Worm (Caenorhabditis elegans) whole organism, L4 larva: ENCODE data around the gene str-124.

Experiments used
- D1046.2 ChIP-seq: fragments of 200-800 bp; sonication (Bioruptor generic); IDR thresholded peaks from 2 replicates; pipeline ENCODE4 v1.3.6; 2022; ENCODE audit warnings: missing genetic modification characterization, missing compliant biosample characterization
- F26F4.8 ChIP-seq: fragments of 200-800 bp; sonication (Bioruptor generic); conservative IDR thresholded peaks from 2 replicates; pipeline ENCODE4 v1.3.6; 2022; ENCODE audit warnings: missing genetic modification characterization, missing compliant biosample characterization
- R02D3.7 ChIP-seq: fragments of 150-350 bp; sonication (generic microtip); optimal IDR thresholded peaks from 3 replicates; lab custom pipeline; 2014; ENCODE audit warnings: missing biosample characterization, missing genetic modification characterization
- T26A8.4 ChIP-seq: fragments of 200-800 bp; sonication (Bioruptor generic); IDR thresholded peaks from 2 replicates; pipeline ENCODE4 v1.3.6; 2022; ENCODE audit warnings: missing genetic modification characterization, missing compliant biosample characterization
- Y105C5A.15 ChIP-seq: fragments of 200-800 bp; sonication (Bioruptor generic); IDR thresholded peaks from 2 replicates; pipeline ENCODE4 v1.3.6; 2022; ENCODE audit warnings: missing genetic modification characterization, missing compliant biosample characterization
- Y48G9A.11 ChIP-seq: fragments of 200-800 bp; sonication (Bioruptor generic); IDR thresholded peaks from 2 replicates; pipeline ENCODE4 v1.3.6; 2022; ENCODE audit warnings: missing genetic modification reagents, missing genetic modification characterization, missing compliant biosample characterization
- Y5F2A.4 ChIP-seq: fragments of 200-800 bp; sonication (Bioruptor generic); optimal IDR thresholded peaks from 2 replicates; lab custom pipeline; 2018; ENCODE audit warnings: mild to moderate bottlenecking, missing genetic modification characterization, missing compliant biosample characterization
- ZK337.2 ChIP-seq: fragments of 200-800 bp; sonication (Bioruptor generic); IDR thresholded peaks from 2 replicates; pipeline ENCODE4 v1.3.6; 2022; ENCODE audit warnings: missing genetic modification reagents, missing genetic modification characterization, missing compliant biosample characterization
- ZK546.5 ChIP-seq, 2 experiments: sonication (generic microtip); optimal IDR thresholded peaks; 2 replicates each; lab custom pipeline; 2017; ENCODE audit warnings: missing biosample characterization in 2 of 2, missing genetic modification characterization in 2 of 2
- aha-1 ChIP-seq: fragments of 150-350 bp; peaks from one replicate; lab custom pipeline; 2014; ENCODE audit warnings: missing biosample characterization, missing genetic modification characterization
- aly-2 ChIP-seq: sonication (generic microtip); optimal IDR thresholded peaks from 2 replicates; lab custom pipeline; 2018; ENCODE audit warnings: missing biosample characterization, missing genetic modification characterization
- ama-1 ChIP-seq: fragments of 150-350 bp; optimal IDR thresholded peaks from 2 replicates; lab custom pipeline; 2014; ENCODE audit warnings: inconsistent platforms, mixed read lengths
- arid-1 ChIP-seq: fragments of 200-800 bp; sonication (Bioruptor generic); conservative IDR thresholded peaks from 2 replicates; pipeline ENCODE4 v1.3.6; 2022; ENCODE audit warnings: missing genetic modification reagents, missing genetic modification characterization, missing compliant biosample characterization
- ceh-44 ChIP-seq: fragments of 200-800 bp; sonication (Bioruptor generic); IDR thresholded peaks from 2 replicates; pipeline ENCODE4 v1.3.6; 2022; ENCODE audit warnings: missing genetic modification reagents, missing genetic modification characterization, missing compliant biosample characterization
- ceh-82 ChIP-seq: sonication (generic microtip); optimal IDR thresholded peaks from 2 replicates; lab custom pipeline; 2017; ENCODE audit warnings: missing biosample characterization, missing genetic modification characterization
- daf-12 ChIP-seq: fragments of 150-350 bp; optimal IDR thresholded peaks from 2 replicates; lab custom pipeline; 2014; ENCODE audit warnings: missing biosample characterization, missing genetic modification reagents, missing genetic modification characterization
- dmd-6 ChIP-seq: fragments of 200-800 bp; sonication (Bioruptor generic); IDR thresholded peaks from 2 replicates; pipeline ENCODE4 v1.3.6; 2022; ENCODE audit warnings: missing genetic modification reagents, missing genetic modification characterization, missing compliant biosample characterization
- dpl-1 ChIP-seq: fragments of 150-350 bp; optimal IDR thresholded peaks from 2 replicates; lab custom pipeline; 2014; ENCODE audit warnings: missing biosample characterization, missing genetic modification reagents, missing genetic modification characterization
- fkh-10 ChIP-seq: fragments of 150-350 bp; optimal IDR thresholded peaks from 2 replicates; lab custom pipeline; 2014; ENCODE audit warnings: missing biosample characterization, missing genetic modification reagents, missing genetic modification characterization
- fos-1 ChIP-seq: fragments of 150-350 bp; optimal IDR thresholded peaks from 2 replicates; lab custom pipeline; 2014; ENCODE audit warnings: missing biosample characterization, missing genetic modification characterization
- gei-8 ChIP-seq: fragments of 200-800 bp; sonication (Bioruptor generic); optimal IDR thresholded peaks from 2 replicates; lab custom pipeline; 2018; ENCODE audit warnings: mild to moderate bottlenecking, missing genetic modification characterization, missing compliant biosample characterization
- hif-1 ChIP-seq, 2 experiments: sonication (generic microtip); optimal IDR thresholded peaks; 2 replicates each; lab custom pipeline; 2016 to 2017; ENCODE audit warnings: missing compliant biosample characterization in 2 of 2, missing genetic modification characterization in 2 of 2, missing genetic modification reagents in 2 of 2, missing genotype in 2 of 2, mild to moderate bottlenecking in 1 of 2
- hlh-11 ChIP-seq: fragments of 200-800 bp; sonication (Bioruptor generic); optimal IDR thresholded peaks from 2 replicates; lab custom pipeline; 2018; ENCODE audit warnings: mild to moderate bottlenecking, missing genetic modification characterization, missing compliant biosample characterization
- hmg-1.1 ChIP-seq: fragments of 200-800 bp; sonication (Bioruptor generic); IDR thresholded peaks from 2 replicates; pipeline ENCODE4 v1.3.6; 2022; ENCODE audit warnings: missing genetic modification reagents, missing genetic modification characterization, missing compliant biosample characterization
- lim-7 ChIP-seq: fragments of 200-800 bp; sonication (Bioruptor generic); IDR thresholded peaks from 2 replicates; pipeline ENCODE4 v1.3.6; 2022; ENCODE audit warnings: missing genetic modification characterization, missing compliant biosample characterization
- lin-29 ChIP-seq: fragments of 200-800 bp; sonication (Bioruptor generic); IDR thresholded peaks from 2 replicates; pipeline ENCODE4 v1.3.6; 2022; ENCODE audit warnings: missing genetic modification reagents, missing genetic modification characterization, missing compliant biosample characterization
- lin-39 ChIP-seq: fragments of 150-350 bp; optimal IDR thresholded peaks from 2 replicates; lab custom pipeline; 2014; ENCODE audit warnings: missing biosample characterization, missing genetic modification reagents, missing genetic modification characterization
- lsy-2 ChIP-seq, 2 experiments: fragments of 150-350 bp in 1 of 2; sonication (generic microtip) in 1 of 2; optimal IDR thresholded peaks; 2 replicates each; lab custom pipeline; 2014 to 2017; ENCODE audit warnings: missing biosample characterization in 2 of 2, missing genetic modification characterization in 2 of 2
- madf-5 ChIP-seq, 2 experiments: fragments of 200-800 bp; sonication (Bioruptor generic); IDR thresholded peaks; 2 replicates each; pipeline ENCODE4 v1.3.6; 2022; ENCODE audit warnings: missing compliant biosample characterization in 2 of 2, missing genetic modification characterization in 2 of 2
- mep-1 ChIP-seq: fragments of 150-350 bp; sonication (generic microtip); optimal IDR thresholded peaks from 3 replicates; lab custom pipeline; 2014; ENCODE audit warnings: missing biosample characterization, missing genetic modification characterization
- mxl-3 ChIP-seq: fragments of 200-800 bp; sonication (Bioruptor generic); optimal IDR thresholded peaks from 2 replicates; lab custom pipeline; 2018; ENCODE audit warnings: mild to moderate bottlenecking, missing genetic modification characterization, missing compliant biosample characterization
- nhr-237 ChIP-seq: sonication (generic microtip); optimal IDR thresholded peaks from 2 replicates; lab custom pipeline; 2017; ENCODE audit warnings: missing biosample characterization, missing genetic modification characterization
- nhr-28 ChIP-seq: fragments of 150-350 bp; optimal IDR thresholded peaks from 2 replicates; lab custom pipeline; 2014; ENCODE audit warnings: missing biosample characterization, missing genetic modification characterization
- nhr-41 ChIP-seq: fragments of 200-800 bp; sonication (Bioruptor generic); IDR thresholded peaks from 2 replicates; pipeline ENCODE4 v1.3.6; 2022; ENCODE audit warnings: missing genetic modification reagents, missing genetic modification characterization, missing compliant biosample characterization
- nhr-76 ChIP-seq: fragments of 150-350 bp; optimal IDR thresholded peaks from 2 replicates; lab custom pipeline; 2014; ENCODE audit warnings: missing biosample characterization, missing genetic modification characterization
- nhr-77 ChIP-seq: fragments of 150-350 bp; optimal IDR thresholded peaks from 2 replicates; lab custom pipeline; 2014; ENCODE audit warnings: missing biosample characterization, missing genetic modification characterization
- pha-4 ChIP-seq, 2 experiments: fragments of 150-350 bp in 1 of 2; fragments of 200-800 bp in 1 of 2; sonication (Bioruptor generic) in 1 of 2; IDR thresholded peaks in 1 of 2; optimal IDR thresholded peaks in 1 of 2; 2 replicates each; pipeline versions ENCODE4 v1.3.6 to Lab custom; 2014 to 2022; ENCODE audit warnings: missing genetic modification characterization in 2 of 2, missing genetic modification reagents in 2 of 2, missing biosample characterization in 1 of 2, missing compliant biosample characterization in 1 of 2
- pqm-1 ChIP-seq: sonication (generic microtip); optimal IDR thresholded peaks from 2 replicates; lab custom pipeline; 2017; ENCODE audit warnings: missing biosample characterization, missing genetic modification characterization
- rbr-2 ChIP-seq: sonication (generic microtip); optimal IDR thresholded peaks from 2 replicates; lab custom pipeline; 2016; ENCODE audit warnings: missing genotype, missing genetic modification characterization, missing compliant biosample characterization
- saeg-2 ChIP-seq: fragments of 200-800 bp; sonication (Bioruptor generic); IDR thresholded peaks from 2 replicates; pipeline ENCODE4 v1.3.6; 2022; ENCODE audit warnings: missing genetic modification reagents, missing genetic modification characterization, missing compliant biosample characterization
- sdz-12 ChIP-seq: fragments of 200-800 bp; sonication (Bioruptor generic); optimal IDR thresholded peaks from 2 replicates; lab custom pipeline; 2018; ENCODE audit warnings: mild to moderate bottlenecking, missing genetic modification characterization, missing compliant biosample characterization
- skn-1 ChIP-seq: fragments of 150-350 bp; optimal IDR thresholded peaks from 2 replicates; lab custom pipeline; 2014; ENCODE audit warnings: missing biosample characterization, missing genetic modification characterization
- snpc-4 ChIP-seq: fragments of 150-350 bp; optimal IDR thresholded peaks from 2 replicates; lab custom pipeline; 2014; ENCODE audit warnings: missing biosample characterization, missing genetic modification characterization
- spr-1 ChIP-seq: sonication (generic microtip); optimal IDR thresholded peaks from 2 replicates; lab custom pipeline; 2016; ENCODE audit warnings: mild to moderate bottlenecking, missing genetic modification characterization, missing compliant biosample characterization
- spr-3 ChIP-seq: fragments of 200-800 bp; sonication (Bioruptor generic); optimal IDR thresholded peaks from 2 replicates; lab custom pipeline; 2018; ENCODE audit warnings: mild to moderate bottlenecking, missing genetic modification characterization, missing compliant biosample characterization
- tra-1 ChIP-seq: fragments of 200-800 bp; sonication (Bioruptor generic); IDR thresholded peaks from 2 replicates; pipeline ENCODE4 v1.3.6; 2022; ENCODE audit warnings: missing genetic modification reagents, missing genetic modification characterization, missing compliant biosample characterization
- unc-62 ChIP-seq, 3 experiments: fragments of 150-350 bp in 1 of 3; sonication (generic microtip); optimal IDR thresholded peaks in 2 of 3; peaks in 1 of 3; 1 replicate in 1 of 3; 2 replicates in 2 of 3; lab custom pipeline; 2014 to 2017; ENCODE audit warnings: missing biosample characterization in 3 of 3, missing genetic modification characterization in 3 of 3, missing genetic modification reagents in 3 of 3, missing genotype in 1 of 3
- vab-7 ChIP-seq: fragments of 200-800 bp; sonication (Bioruptor generic); IDR thresholded peaks from 2 replicates; pipeline ENCODE4 v1.3.6; 2022; ENCODE audit warnings: missing genetic modification reagents, missing genetic modification characterization, missing compliant biosample characterization
- zag-1 ChIP-seq: fragments of 150-350 bp; optimal IDR thresholded peaks from 2 replicates; lab custom pipeline; 2014; ENCODE audit warnings: missing biosample characterization, missing genetic modification characterization
- zfp-2 ChIP-seq: sonication (generic microtip); optimal IDR thresholded peaks from 2 replicates; lab custom pipeline; 2016; ENCODE audit warnings: mild to moderate bottlenecking, missing genetic modification characterization, missing compliant biosample characterization
- zfp-3 ChIP-seq: fragments of 200-800 bp; sonication (Bioruptor generic); conservative IDR thresholded peaks from 2 replicates; pipeline ENCODE4 v1.3.6; 2022; ENCODE audit warnings: missing genetic modification reagents, missing genetic modification characterization, missing compliant biosample characterization
- ztf-7 ChIP-seq: fragments of 150-350 bp; optimal IDR thresholded peaks from 2 replicates; lab custom pipeline; 2014; ENCODE audit warnings: missing biosample characterization, missing genetic modification characterization

Gene str-124

ce11 chrX:12759642-12760041 is 28.1 kb upstream of the str-124 start (continued):
- TF ChIP-seq lin-29 (no peak), Y5F2A.4 (GFP tag; lab: Kevin White, UChicago) (no peak), tra-1 (peak; percentile 71; the same call in 1 of the 2 replicates), snpc-4 (tag; lab: Kevin White, UChicago) (no peak), ZK337.2 (GFP tag; lab: Robert Waterston, UW) (no peak), nhr-28 (tag; lab: Kevin White, UChicago) (peak; percentile 99), dpl-1 (GFP tag; lab: Kevin White, UChicago) (no peak), rbr-2 (tag; lab: Kevin White, UChicago) (no peak), ceh-82 (tag; lab: Kevin White, UChicago) (no peak), lsy-2 (tag; optimal IDR thresholded peaks at IDR 0.05; lab: Kevin White, UChicago) (no peak), gei-8 (GFP tag; lab: Kevin White, UChicago) (peak; percentile 53), mep-1 (tag; lab: Kevin White, UChicago) (peak; percentile 64), T26A8.4 (no peak), zfp-2 (tag; lab: Kevin White, UChicago) (no peak), nhr-77 (peak; percentile 88), mxl-3 (GFP tag; lab: Kevin White, UChicago) (peak; percentile 98), R02D3.7 (tag; lab: Kevin White, UChicago) (no peak), ztf-7 (tag; lab: Kevin White, UChicago) (no peak), F26F4.8 (GFP tag; lab: Robert Waterston, UW) (no peak), nhr-41 (GFP tag; lab: Robert Waterston, UW) (peak; percentile 76; the same call in 1 of the 2 replicates), saeg-2 (GFP tag; lab: Robert Waterston, UW) (no peak), hif-1 (tag; optimal IDR thresholded peaks at IDR 0.05; lab: Kevin White, UChicago) (no peak), daf-12 (tag; lab: Kevin White, UChicago) (no peak), pha-4 (GFP tag; IDR thresholded peaks at IDR 0.05; lab: Robert Waterston, UW) (no peak), pha-4 (tag; optimal IDR thresholded peaks at IDR 0.05; lab: Kevin White, UChicago) (no peak), ceh-44 (no peak), fkh-10 (GFP tag; lab: Kevin White, UChicago) (no peak), aha-1 (tag; lab: Kevin White, UChicago) (peak; percentile 69), nhr-76 (tag; lab: Kevin White, UChicago) (no peak), dmd-6 (GFP tag; lab: Robert Waterston, UW) (peak; percentile 95), sdz-12 (GFP tag; lab: Kevin White, UChicago) (no peak), D1046.2 (GFP tag; lab: Robert Waterston, UW) (no peak), hmg-1.1 (GFP tag; lab: Robert Waterston, UW) (no peak), zfp-3 (no peak), arid-1 (GFP tag; lab: Robert Waterston, UW) (no peak), lin-39 (tag; lab: Kevin White, UChicago) (no peak), vab-7 (GFP tag; lab: Robert Waterston, UW) (no peak), fos-1 (tag; lab: Kevin White, UChicago) (no peak), pqm-1 (tag; lab: Kevin White, UChicago) (peak; percentile 74), Y48G9A.11 (no peak), zag-1 (no peak), ZK546.5 (tag; optimal IDR thresholded peaks at IDR 0.05; lab: Kevin White, UChicago) (no peak), unc-62 (GFP tag; optimal IDR thresholded peaks at IDR 0.05 in 1 of 2; lab: Kevin White, UChicago) (peak in 1 of 2 experiments; percentile 96), unc-62 (tag; optimal IDR thresholded peaks at IDR 0.05; lab: Kevin White, UChicago) (no peak), lim-7 (no peak), Y105C5A.15 (GFP tag; lab: Robert Waterston, UW) (no peak), aly-2 (tag; lab: Kevin White, UChicago) (no peak), ama-1 (lab: Kevin White, UChicago) (no peak), nhr-237 (no peak), skn-1 (no peak), madf-5 (GFP tag; IDR thresholded peaks at IDR 0.05; lab: Robert Waterston, UW) (0 out of 4 replicates have a peak, but pooled peaks of 1 of the 2 experiments have one; percentile 21), hlh-11 (peak; percentile 91), spr-3 (no peak), spr-1 (no peak)
